Worm (Caenorhabditis elegans) whole organism, L4/young adult: ENCODE measurements around the gene ceh-49.

ENCODE experiments used
- dao-5 ChIP-seq: sonication (generic microtip); optimal IDR thresholded peaks from 2 replicates; lab custom pipeline; 2016; ENCODE audit warnings: missing genotype, missing genetic modification characterization, moderate library complexity, missing compliant biosample characterization
- him-1 ChIP-seq: sonication (generic microtip); optimal IDR thresholded peaks from 2 replicates; lab custom pipeline; 2016; ENCODE audit warnings: missing genotype, missing genetic modification reagents, missing genetic modification characterization, missing compliant biosample characterization

- TF ChIP-seq dao-5 (tag; lab: Kevin White, UChicago) (no peak), him-1 (tag; lab: Kevin White, UChicago) (peak; percentile 63)
Observed at ce11 chrV:6100492-6101004, 19.5 kb downstream of the ceh-49 start, which contains the start of gene crt-1.
